Worm (Caenorhabditis elegans) whole organism, early embryonic: ENCODE results near the gene col-96.

Experiments
- ama-1 ChIP-seq: fragments of 150-350 bp; optimal IDR thresholded peaks from 2 replicates; lab custom pipeline; 2014
- ceh-13 ChIP-seq: fragments of 200-800 bp; sonication (Bioruptor generic); optimal IDR thresholded peaks from 2 replicates; lab custom pipeline; 2018; ENCODE audit warnings: mild to moderate bottlenecking, missing genetic modification characterization, missing compliant biosample characterization
- flt-1 ChIP-seq: fragments of 200-800 bp; sonication (Bioruptor generic); IDR thresholded peaks from 2 replicates; pipeline ENCODE4 v1.3.6; 2022; ENCODE audit warnings: missing genetic modification characterization, missing compliant biosample characterization
- scrt-1 ChIP-seq: fragments of 200-800 bp; sonication (Bioruptor generic); IDR thresholded peaks from 2 replicates; pipeline ENCODE4 v1.3.6; 2022; ENCODE audit warnings: missing genetic modification characterization, missing compliant biosample characterization

DNA sequence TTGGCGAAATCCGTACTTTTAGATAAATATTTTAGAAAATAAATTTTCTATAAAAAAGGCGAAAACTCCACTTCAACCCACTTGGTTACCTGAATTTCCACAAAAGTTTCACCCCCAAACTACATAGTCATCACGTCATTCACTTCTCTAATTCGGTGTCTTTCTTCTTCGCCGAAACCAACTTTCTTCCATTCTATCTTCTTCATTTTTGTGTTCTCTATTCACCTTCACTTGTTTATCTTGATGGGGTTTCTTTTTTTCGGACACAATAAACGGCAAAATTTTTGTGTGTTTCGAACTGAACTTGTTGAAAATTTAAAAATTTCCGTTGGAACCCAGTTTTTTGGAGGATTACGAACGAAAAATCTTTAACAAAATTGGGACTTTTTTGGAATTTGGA is 39.7 kb downstream of the col-96 start:
- TF ChIP-seq ama-1 (lab: Kevin White, UChicago) (no peak), flt-1 (no peak), scrt-1 (GFP tag; lab: Robert Waterston, UW) (no peak), ceh-13 (GFP tag; lab: Kevin White, UChicago) (no peak)
